Worm (Caenorhabditis elegans) whole organism, young adult: ENCODE results near the gene ari-1.4.

Experiments
- B0336.3 ChIP-seq: fragments of 200-800 bp; sonication (Bioruptor generic); IDR thresholded peaks from 2 replicates; pipeline ENCODE4 v1.3.6; 2022; ENCODE audit warnings: missing genetic modification characterization, missing compliant biosample characterization
- C06A6.2 ChIP-seq: fragments of 200-800 bp; sonication (Bioruptor generic); conservative IDR thresholded peaks from 2 replicates; pipeline ENCODE4 v1.3.6; 2022; ENCODE audit warnings: missing genetic modification characterization, missing compliant biosample characterization
- F33H1.4 ChIP-seq: fragments of 200-800 bp; sonication (Bioruptor generic); IDR thresholded peaks from 2 replicates; pipeline ENCODE4 v1.3.6; 2022; ENCODE audit warnings: missing genetic modification reagents, missing genetic modification characterization, missing compliant biosample characterization
- F49E8.2 ChIP-seq: sonication (generic microtip); optimal IDR thresholded peaks from 3 replicates; lab custom pipeline; 2017; ENCODE audit warnings: missing genetic modification characterization, mild to moderate bottlenecking, missing compliant biosample characterization, antibody characterized with exemption, moderate library complexity; ENCODE audit not compliant: insufficient read depth
- F57C9.4 ChIP-seq: sonication (generic microtip); optimal IDR thresholded peaks from 2 replicates; lab custom pipeline; 2017; ENCODE audit warnings: mild to moderate bottlenecking, missing genetic modification characterization, missing compliant biosample characterization
- K11D2.4 ChIP-seq: fragments of 200-800 bp; sonication (Bioruptor generic); IDR thresholded peaks from 2 replicates; pipeline ENCODE4 v1.3.6; 2022; ENCODE audit warnings: missing genetic modification reagents, missing genetic modification characterization, missing compliant biosample characterization
- T26A5.8 ChIP-seq: sonication (generic microtip); optimal IDR thresholded peaks from 2 replicates; lab custom pipeline; 2016; ENCODE audit warnings: missing genetic modification characterization, missing compliant biosample characterization
- Y53G8AR.9 ChIP-seq: fragments of 200-800 bp; sonication (Bioruptor generic); conservative IDR thresholded peaks from 2 replicates; pipeline ENCODE4 v1.3.6; 2022; ENCODE audit warnings: missing genetic modification reagents, missing genetic modification characterization, missing compliant biosample characterization
- Y95B8A.8 ChIP-seq: fragments of 200-800 bp; sonication (Bioruptor generic); IDR thresholded peaks from 2 replicates; pipeline ENCODE4 v1.3.6; 2022; ENCODE audit warnings: missing genetic modification reagents, missing genetic modification characterization, missing compliant biosample characterization
- aptf-3 ChIP-seq: fragments of 200-800 bp; sonication (Bioruptor generic); IDR thresholded peaks from 2 replicates; pipeline ENCODE4 v1.3.6; 2022; ENCODE audit warnings: missing genetic modification characterization, missing compliant biosample characterization
- athp-1 ChIP-seq: sonication (generic microtip); optimal IDR thresholded peaks from 2 replicates; lab custom pipeline; 2017; ENCODE audit warnings: mild to moderate bottlenecking, missing genetic modification characterization, missing compliant biosample characterization
- attf-5 ChIP-seq: fragments of 200-800 bp; sonication (Bioruptor generic); optimal IDR thresholded peaks from 2 replicates; lab custom pipeline; 2018; ENCODE audit warnings: mild to moderate bottlenecking, missing genetic modification characterization, missing compliant biosample characterization
- bed-1 ChIP-seq: fragments of 200-800 bp; sonication (Bioruptor generic); IDR thresholded peaks from 2 replicates; pipeline ENCODE4 v1.3.6; 2022; ENCODE audit warnings: missing genetic modification reagents, missing genetic modification characterization, missing compliant biosample characterization
- bed-2 ChIP-seq: fragments of 200-800 bp; sonication (Bioruptor generic); IDR thresholded peaks from 2 replicates; pipeline ENCODE4 v1.3.6; 2022; ENCODE audit warnings: missing genetic modification reagents, missing genetic modification characterization, missing compliant biosample characterization
- ccch-3 ChIP-seq: fragments of 200-800 bp; sonication (Bioruptor generic); optimal IDR thresholded peaks from 2 replicates; lab custom pipeline; 2018; ENCODE audit warnings: mild to moderate bottlenecking, missing genetic modification characterization, missing compliant biosample characterization
- ceh-27 ChIP-seq: fragments of 200-800 bp; sonication (Bioruptor generic); optimal IDR thresholded peaks from 2 replicates; lab custom pipeline; 2018; ENCODE audit warnings: mild to moderate bottlenecking, missing genetic modification characterization, moderate library complexity, missing compliant biosample characterization
- ceh-91 ChIP-seq: fragments of 200-800 bp; sonication (Bioruptor generic); IDR thresholded peaks from 2 replicates; pipeline ENCODE4 v1.3.6; 2022; ENCODE audit warnings: missing genetic modification reagents, missing genetic modification characterization, missing compliant biosample characterization
- die-1 ChIP-seq: sonication (generic microtip); optimal IDR thresholded peaks from 2 replicates; lab custom pipeline; 2016; ENCODE audit warnings: missing genotype, mild to moderate bottlenecking, missing genetic modification characterization, missing compliant biosample characterization
- dpff-1 ChIP-seq: sonication (generic microtip); optimal IDR thresholded peaks from 2 replicates; lab custom pipeline; 2017; ENCODE audit warnings: mild to moderate bottlenecking, missing genetic modification characterization, missing compliant biosample characterization
- dpl-1 ChIP-seq: fragments of 150-350 bp; optimal IDR thresholded peaks from 2 replicates; lab custom pipeline; 2014; ENCODE audit warnings: missing biosample characterization, missing genetic modification reagents, missing genetic modification characterization
- gei-17 ChIP-seq: fragments of 200-800 bp; sonication (Bioruptor generic); optimal IDR thresholded peaks from 2 replicates; lab custom pipeline; 2018; ENCODE audit warnings: mild to moderate bottlenecking, missing genetic modification characterization, missing compliant biosample characterization
- him-1 ChIP-seq: sonication (generic microtip); optimal IDR thresholded peaks from 2 replicates; lab custom pipeline; 2016; ENCODE audit warnings: missing genotype, missing genetic modification reagents, missing genetic modification characterization, missing compliant biosample characterization
- hlh-26 ChIP-seq: fragments of 200-800 bp; sonication (Bioruptor generic); conservative IDR thresholded peaks from 2 replicates; pipeline ENCODE4 v1.3.6; 2022; ENCODE audit warnings: missing genetic modification reagents, missing genetic modification characterization, missing compliant biosample characterization
- hmg-1.2 ChIP-seq: fragments of 200-800 bp; sonication (Bioruptor generic); IDR thresholded peaks from 2 replicates; pipeline ENCODE4 v1.3.6; 2022; ENCODE audit warnings: missing genetic modification reagents, missing genetic modification characterization, missing compliant biosample characterization
- hmg-20 ChIP-seq: fragments of 200-800 bp; sonication (Bioruptor generic); IDR thresholded peaks from 2 replicates; pipeline ENCODE4 v1.3.6; 2022; ENCODE audit warnings: missing genetic modification reagents, missing genetic modification characterization, missing compliant biosample characterization
- hrde-1 ChIP-seq: sonication (generic microtip); optimal IDR thresholded peaks from 2 replicates; lab custom pipeline; 2016; ENCODE audit warnings: missing genetic modification characterization, mild to moderate bottlenecking, missing compliant biosample characterization, moderate library complexity, missing genotype, missing genetic modification reagents, borderline replicate concordance
- lag-1 ChIP-seq: fragments of 200-800 bp; sonication (Bioruptor generic); IDR thresholded peaks from 2 replicates; pipeline ENCODE4 v1.3.6; 2022; ENCODE audit warnings: missing genetic modification reagents, missing genetic modification characterization, missing compliant biosample characterization
- lin-26 ChIP-seq: fragments of 200-800 bp; sonication (Bioruptor generic); IDR thresholded peaks from 2 replicates; pipeline ENCODE4 v1.3.6; 2022; ENCODE audit warnings: missing genetic modification reagents, missing genetic modification characterization, missing compliant biosample characterization
- lin-35 ChIP-seq, 3 experiments: fragments of 150-350 bp in 2 of 3; sonication (generic microtip) in 1 of 3; optimal IDR thresholded peaks; 2 replicates each; lab custom pipeline; 2014 to 2018; ENCODE audit warnings: missing biosample characterization in 3 of 3, missing genetic modification characterization in 3 of 3, missing genetic modification reagents in 3 of 3
- lsl-1 ChIP-seq: fragments of 200-800 bp; sonication (Bioruptor generic); optimal IDR thresholded peaks from 2 replicates; lab custom pipeline; 2018; ENCODE audit warnings: mild to moderate bottlenecking, missing genetic modification characterization, moderate library complexity, missing compliant biosample characterization
- madf-10 ChIP-seq: sonication (generic microtip); optimal IDR thresholded peaks from 2 replicates; lab custom pipeline; 2016; ENCODE audit warnings: mild to moderate bottlenecking, missing genetic modification characterization, missing compliant biosample characterization
- madf-3 ChIP-seq: fragments of 200-800 bp; sonication (Bioruptor generic); IDR thresholded peaks from 2 replicates; pipeline ENCODE4 v1.3.6; 2022; ENCODE audit warnings: missing genetic modification reagents, missing genetic modification characterization, missing compliant biosample characterization
- mel-28 ChIP-seq: sonication (generic microtip); optimal IDR thresholded peaks from 2 replicates; lab custom pipeline; 2016; ENCODE audit warnings: borderline replicate concordance, mild to moderate bottlenecking, missing genetic modification characterization, missing compliant biosample characterization
- nfya-1 ChIP-seq: sonication (generic microtip); optimal IDR thresholded peaks from 2 replicates; lab custom pipeline; 2017; ENCODE audit warnings: antibody characterized with exemption, missing compliant biosample characterization, missing genetic modification characterization, borderline replicate concordance; ENCODE audit not compliant: insufficient read depth
- nfya-2 ChIP-seq: fragments of 200-800 bp; sonication (Bioruptor generic); IDR thresholded peaks from 2 replicates; pipeline ENCODE4 v1.3.6; 2022; ENCODE audit warnings: missing genetic modification reagents, missing genetic modification characterization, missing compliant biosample characterization
- nfyb-1 ChIP-seq: fragments of 200-800 bp; sonication (Bioruptor generic); IDR thresholded peaks from 2 replicates; pipeline ENCODE4 v1.3.6; 2022; ENCODE audit warnings: missing genetic modification reagents, missing genetic modification characterization, missing compliant biosample characterization
- nhr-80 ChIP-seq: sonication (generic microtip); optimal IDR thresholded peaks from 2 replicates; lab custom pipeline; 2016; ENCODE audit warnings: missing genetic modification characterization, missing compliant biosample characterization
- nhr-90 ChIP-seq: sonication (generic microtip); optimal IDR thresholded peaks from 2 replicates; lab custom pipeline; 2016; ENCODE audit warnings: missing genotype, mild to moderate bottlenecking, missing genetic modification characterization, missing compliant biosample characterization
- rec-8 ChIP-seq, 2 experiments: sonication (generic microtip); optimal IDR thresholded peaks; 2 replicates each; lab custom pipeline; 2016; ENCODE audit warnings: mild to moderate bottlenecking in 2 of 2, missing genetic modification characterization in 2 of 2, missing genetic modification reagents in 2 of 2, missing genotype in 2 of 2, missing biosample characterization in 1 of 2, missing compliant biosample characterization in 1 of 2, moderate library complexity in 1 of 2
- rpc-1 ChIP-seq, 2 experiments: fragments of 150-350 bp in 1 of 2; sonication (generic microtip) in 1 of 2; optimal IDR thresholded peaks; 2 replicates each; lab custom pipeline; 2014 to 2018; ENCODE audit warnings: missing biosample characterization in 1 of 2, missing genetic modification characterization in 1 of 2, missing genetic modification reagents in 1 of 2, missing genotype in 1 of 2
- sdz-38 ChIP-seq: sonication (generic microtip); optimal IDR thresholded peaks from 2 replicates; lab custom pipeline; 2016; ENCODE audit warnings: missing genotype, missing genetic modification characterization, missing compliant biosample characterization
- somi-1 ChIP-seq: fragments of 200-800 bp; sonication (Bioruptor generic); optimal IDR thresholded peaks from 2 replicates; lab custom pipeline; 2018; ENCODE audit warnings: mild to moderate bottlenecking, missing genetic modification characterization, missing compliant biosample characterization
- tbx-9 ChIP-seq: sonication (generic microtip); optimal IDR thresholded peaks from 2 replicates; lab custom pipeline; 2016; ENCODE audit warnings: borderline replicate concordance, missing genetic modification characterization, inconsistent platforms, missing compliant biosample characterization
- unc-62 ChIP-seq: fragments of 150-350 bp; optimal IDR thresholded peaks from 2 replicates; lab custom pipeline; 2014; ENCODE audit warnings: missing biosample characterization, missing genetic modification reagents, missing genetic modification characterization
- ztf-22 ChIP-seq: fragments of 200-800 bp; sonication (Bioruptor generic); optimal IDR thresholded peaks from 2 replicates; lab custom pipeline; 2018; ENCODE audit warnings: mild to moderate bottlenecking, missing genetic modification characterization, moderate library complexity, missing compliant biosample characterization
- ztf-25 ChIP-seq: fragments of 200-800 bp; sonication (Bioruptor generic); IDR thresholded peaks from 2 replicates; pipeline ENCODE4 v1.3.6; 2022; ENCODE audit warnings: missing genetic modification reagents, missing genetic modification characterization, missing compliant biosample characterization
- ztf-26 ChIP-seq: sonication (generic microtip); optimal IDR thresholded peaks from 2 replicates; lab custom pipeline; 2017; ENCODE audit warnings: missing genetic modification characterization, missing compliant biosample characterization
- ztf-3 ChIP-seq: fragments of 200-800 bp; sonication (Bioruptor generic); optimal IDR thresholded peaks from 2 replicates; lab custom pipeline; 2018; ENCODE audit warnings: mild to moderate bottlenecking, missing genetic modification characterization, missing compliant biosample characterization
- ztf-6 ChIP-seq: fragments of 200-800 bp; sonication (Bioruptor generic); IDR thresholded peaks from 2 replicates; pipeline ENCODE4 v1.3.6; 2022; ENCODE audit warnings: missing genetic modification reagents, missing genetic modification characterization, missing compliant biosample characterization

Gene ari-1.4

DNA sequence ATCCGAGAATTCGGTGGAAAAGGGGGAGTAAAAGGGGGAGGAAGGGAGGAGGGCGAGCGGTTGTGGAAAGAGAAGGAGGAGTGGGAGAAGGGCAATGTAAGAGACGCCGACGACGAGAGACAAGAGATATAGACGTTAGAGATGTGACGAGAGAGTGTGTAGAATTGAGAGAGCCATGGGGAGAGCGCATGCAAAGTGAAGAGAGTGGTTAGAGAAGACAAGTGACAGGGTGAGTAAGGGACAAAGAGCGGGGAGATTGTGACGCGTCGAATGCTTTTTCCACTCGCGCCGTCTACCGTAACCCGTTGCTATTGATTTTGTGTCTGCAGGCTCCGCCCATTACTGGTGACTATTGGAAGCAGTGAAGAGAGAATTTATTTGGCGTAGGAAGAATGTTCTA is 42.4 kb upstream of the ari-1.4 start (continued):
- TF ChIP-seq ztf-25 (GFP tag; lab: Robert Waterston, UW), result no peak
- no peak for TF ChIP-seq die-1 (tag; lab: Kevin White, UChicago)
- no peak for TF ChIP-seq Y95B8A.8
- 0 out of 2 replicates have a peak, but pooled peaks have one; percentile 43 for TF ChIP-seq hmg-20 (GFP tag; lab: Robert Waterston, UW)
- no peak for TF ChIP-seq nfya-1 (tag; lab: Kevin White, UChicago)
- no peak for TF ChIP-seq him-1
- peak in 1 of 3 experiments; percentile 11 for TF ChIP-seq lin-35 (GFP tag; optimal IDR thresholded peaks at IDR 0.05; lab: Kevin White, UChicago)
- no peak for TF ChIP-seq dpl-1 (GFP tag; lab: Kevin White, UChicago)
- TF ChIP-seq bed-2, result no peak
- TF ChIP-seq F57C9.4 (tag; lab: Kevin White, UChicago), result no peak
- no peak for TF ChIP-seq T26A5.8 (tag; lab: Kevin White, UChicago)
- TF ChIP-seq lin-26 (GFP tag; lab: Robert Waterston, UW), result no peak
- peak; percentile 59; the same call in 1 of the 2 replicates for TF ChIP-seq K11D2.4 (GFP tag; lab: Robert Waterston, UW)
- no peak for TF ChIP-seq nhr-90
- TF ChIP-seq hlh-26 (GFP tag; lab: Robert Waterston, UW), result no peak
- TF ChIP-seq F33H1.4 (GFP tag; lab: Robert Waterston, UW), result no peak
- no peak for TF ChIP-seq F49E8.2 (tag; lab: Kevin White, UChicago)
- TF ChIP-seq madf-3 (GFP tag; lab: Robert Waterston, UW), result no peak
- no peak for TF ChIP-seq ceh-91 (GFP tag; lab: Robert Waterston, UW)
- no peak for TF ChIP-seq ceh-27 (GFP tag; lab: Kevin White, UChicago)
- TF ChIP-seq unc-62 (GFP tag; lab: Kevin White, UChicago), result no peak
- TF ChIP-seq nhr-80 (tag; lab: Kevin White, UChicago), result no peak
- TF ChIP-seq lag-1 (GFP tag; lab: Robert Waterston, UW), result no peak
- TF ChIP-seq Y53G8AR.9, result no peak
- peak; percentile 30 for TF ChIP-seq mel-28 (tag; lab: Kevin White, UChicago)
- no peak for TF ChIP-seq attf-5
- no peak for TF ChIP-seq B0336.3 (GFP tag; lab: Robert Waterston, UW)
- TF ChIP-seq rec-8 (tag; optimal IDR thresholded peaks at IDR 0.05; lab: Kevin White, UChicago), result no peak
- TF ChIP-seq ztf-22 (GFP tag; lab: Kevin White, UChicago), result no peak
- TF ChIP-seq hrde-1 (tag; lab: Kevin White, UChicago), result no peak
- TF ChIP-seq C06A6.2, result peak; percentile 70
- no peak for TF ChIP-seq lsl-1 (GFP tag; lab: Kevin White, UChicago)
- TF ChIP-seq bed-1 (GFP tag; lab: Robert Waterston, UW), result no peak
- TF ChIP-seq tbx-9 (tag; lab: Kevin White, UChicago), result no peak
- peak; percentile 33 for TF ChIP-seq madf-10
- peak; percentile 76 for TF ChIP-seq ztf-26 (tag; lab: Kevin White, UChicago)
- TF ChIP-seq somi-1, result no peak
- no peak for TF ChIP-seq athp-1
- TF ChIP-seq hmg-1.2 (GFP tag; lab: Robert Waterston, UW), result peak; percentile 100
- TF ChIP-seq nfyb-1 (GFP tag; lab: Robert Waterston, UW), result peak; percentile 98
- TF ChIP-seq rpc-1 (optimal IDR thresholded peaks at IDR 0.05; lab: Kevin White, UChicago), result no peak
- no peak for TF ChIP-seq rpc-1 (tag; optimal IDR thresholded peaks at IDR 0.05; lab: Kevin White, UChicago)
- TF ChIP-seq ztf-6, result no peak
- TF ChIP-seq ztf-3 (GFP tag; lab: Kevin White, UChicago), result no peak
- no peak for TF ChIP-seq aptf-3 (GFP tag; lab: Robert Waterston, UW)
- no peak for TF ChIP-seq nfya-2 (GFP tag; lab: Robert Waterston, UW)
- no peak for TF ChIP-seq sdz-38 (tag; lab: Kevin White, UChicago)
- TF ChIP-seq ccch-3 (GFP tag; lab: Kevin White, UChicago), result no peak
- TF ChIP-seq gei-17 (GFP tag; lab: Kevin White, UChicago), result no peak
- no peak for TF ChIP-seq dpff-1 (tag; lab: Kevin White, UChicago)
